Worm (Caenorhabditis elegans) whole organism, L3 larva: ENCODE data around the gene ttr-15.

Source experiments
- ama-1 ChIP-seq: fragments of 150-350 bp; optimal IDR thresholded peaks from 2 replicates; lab custom pipeline; 2018
- elt-2 ChIP-seq: sonication (generic microtip); optimal IDR thresholded peaks from 2 replicates; lab custom pipeline; 2016; ENCODE audit warnings: missing genetic modification reagents, mild to moderate bottlenecking, missing genetic modification characterization, missing compliant biosample characterization
- fkh-10 ChIP-seq: sonication (generic microtip); optimal IDR thresholded peaks from 2 replicates; lab custom pipeline; 2017; ENCODE audit warnings: missing biosample characterization, missing genetic modification reagents, missing genetic modification characterization
- lin-39 ChIP-seq: fragments of 150-350 bp; optimal IDR thresholded peaks from 2 replicates; lab custom pipeline; 2018; ENCODE audit warnings: missing biosample characterization, missing genetic modification reagents, missing genetic modification characterization
- mdl-1 ChIP-seq: fragments of 150-350 bp; optimal IDR thresholded peaks from 2 replicates; lab custom pipeline; 2014; ENCODE audit warnings: missing biosample characterization, missing genetic modification characterization
- nhr-11 ChIP-seq: fragments of 150-350 bp; optimal IDR thresholded peaks from 2 replicates; lab custom pipeline; 2014; ENCODE audit warnings: missing biosample characterization, missing genetic modification characterization
- skn-1 ChIP-seq: fragments of 150-350 bp; optimal IDR thresholded peaks from 2 replicates; lab custom pipeline; 2014; ENCODE audit warnings: missing biosample characterization, missing genetic modification characterization
- tbx-2 ChIP-seq: sonication (generic microtip); optimal IDR thresholded peaks from 2 replicates; lab custom pipeline; 2016; ENCODE audit warnings: mild to moderate bottlenecking, missing genetic modification characterization, missing compliant biosample characterization
- unc-62 ChIP-seq: fragments of 150-350 bp; sonication (generic microtip); optimal IDR thresholded peaks from 4 replicates; lab custom pipeline; 2014; ENCODE audit warnings: missing biosample characterization, missing genetic modification reagents, missing genetic modification characterization

ce11 chrIII:10289790-10290189, 47.9 kb upstream of the ttr-15 start:
- TF ChIP-seq lin-39 (tag; lab: Kevin White, UChicago) (no peak), nhr-11 (tag; lab: Kevin White, UChicago) (no peak), ama-1 (lab: Kevin White, UChicago) (no peak), skn-1 (tag; lab: Kevin White, UChicago) (no peak), unc-62 (GFP tag; lab: Kevin White, UChicago) (no peak), elt-2 (no peak), tbx-2 (tag; lab: Kevin White, UChicago) (no peak), mdl-1 (no peak), fkh-10 (GFP tag; lab: Kevin White, UChicago) (no peak)
